Fruit fly (Drosophila melanogaster): ENCODE data around the gene rdgA.
A peak's percentile ranks its signal among the peaks of the same experiment; 100 is the strongest.

rdgA gene

DNA sequence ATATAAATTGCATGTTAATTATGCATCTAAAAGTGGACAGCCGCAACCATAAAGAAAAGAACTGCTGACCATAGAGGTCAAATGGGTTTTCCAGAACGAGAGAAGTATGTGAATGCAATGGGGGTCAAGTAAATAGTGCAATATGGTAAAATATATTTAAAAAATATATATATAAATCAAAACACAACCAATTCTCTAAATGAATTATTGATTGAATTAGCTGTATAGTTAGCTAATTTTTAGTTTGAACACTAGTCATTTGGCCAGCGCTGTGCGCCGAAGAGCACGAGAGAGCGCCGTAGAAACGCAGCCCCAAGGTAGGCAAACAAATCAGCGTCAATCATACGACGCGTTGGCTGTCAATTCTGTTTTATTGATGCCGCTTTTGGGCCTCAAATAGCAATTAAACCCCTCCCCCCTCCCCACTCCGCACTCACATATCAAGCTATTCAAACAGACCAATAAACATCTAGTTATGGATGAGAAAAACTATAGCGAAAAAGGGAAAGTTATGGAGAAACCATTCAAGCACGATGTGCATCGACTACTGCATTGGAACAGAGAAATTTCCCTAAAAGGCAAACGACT lies 27.8 kb upstream of the rdgA start (continued):
- no peak for TF ChIP-seq CG42726 (GFP tag; IDR thresholded peaks at IDR 0.05; ENCODE audit: partially characterized antibody)
- peak; percentile 86 for TF ChIP-seq Dbx (GFP tag; IDR thresholded peaks at IDR 0.05)
- TF ChIP-seq CG1602 (GFP tag; optimal IDR thresholded peaks at IDR 0.05): peak; percentile 69
- TF ChIP-seq gt (GFP tag; IDR thresholded peaks at IDR 0.05): peak; percentile 52; the same call in 1 of the 2 replicates
- no peak for TF ChIP-seq Dip2 (GFP tag; IDR thresholded peaks at IDR 0.05)
- no peak for TF ChIP-seq zen2 (GFP tag; IDR thresholded peaks at IDR 0.05; ENCODE audit: partially characterized antibody)
- TF ChIP-seq Ets65A (GFP tag): no peak
- peak; percentile 64 for TF ChIP-seq CG4360 (GFP tag; IDR thresholded peaks at IDR 0.05)
- TF ChIP-seq BEAF-32 (GFP tag; optimal IDR thresholded peaks at IDR 0.05): no peak
- TF ChIP-seq CG7372 (GFP tag; IDR thresholded peaks at IDR 0.05): peak; percentile 79
- no peak for TF ChIP-seq CG12236 (GFP tag; optimal IDR thresholded peaks at IDR 0.05)
- no peak for TF ChIP-seq CG14965 (GFP tag; optimal IDR thresholded peaks at IDR 0.05; ENCODE audit: borderline replicate concordance)
- peak; percentile 79 for TF ChIP-seq Oaz (GFP tag; IDR thresholded peaks at IDR 0.05)
- TF ChIP-seq CG9215 (GFP tag; IDR thresholded peaks at IDR 0.05): peak; percentile 68
- peak; percentile 22 for TF ChIP-seq CG2116 (GFP tag; optimal IDR thresholded peaks at IDR 0.05)
- TF ChIP-seq CG12155 (GFP tag; optimal IDR thresholded peaks at IDR 0.05): peak; percentile 62
- peak; percentile 89 for TF ChIP-seq Rfx (GFP tag; IDR thresholded peaks at IDR 0.05)
- peak; percentile 72 for TF ChIP-seq CG2202 (tag; optimal IDR thresholded peaks at IDR 0.05)
- TF ChIP-seq CG7556 (GFP tag; optimal IDR thresholded peaks at IDR 0.05): peak; percentile 83
- no peak for TF ChIP-seq CG3995 (GFP tag; optimal IDR thresholded peaks at IDR 0.05)
- peak; percentile 72 for TF ChIP-seq ind (GFP tag; optimal IDR thresholded peaks at IDR 0.05)
- TF ChIP-seq Hr39 (optimal IDR thresholded peaks at IDR 0.05): no peak
- peak; percentile 83 for TF ChIP-seq tgo (GFP tag; IDR thresholded peaks at IDR 0.05)
- peak in 1 of 2 experiments; percentile 87 for TF ChIP-seq Hr51 (GFP tag; optimal IDR thresholded peaks at IDR 0.05)
- peak in 1 of 3 experiments; percentile 10 for TF ChIP-seq Stat92E (GFP tag; optimal IDR thresholded peaks at IDR 0.05)
- no peak for TF ChIP-seq Doc2 (GFP tag; IDR thresholded peaks at IDR 0.05)
- TF ChIP-seq Dll (GFP tag; IDR thresholded peaks at IDR 0.05; ENCODE audit: partially characterized antibody): no peak
- peak; percentile 56 for TF ChIP-seq CG6765 (GFP tag; optimal IDR thresholded peaks at IDR 0.05)
- peak; percentile 56 for TF ChIP-seq Adf1 (GFP tag; IDR thresholded peaks at IDR 0.05)
- TF ChIP-seq GATAe (GFP tag; conservative IDR thresholded peaks at IDR 0.05): peak; percentile 39; the same call in 1 of the 2 replicates
- no peak for TF ChIP-seq ftz-f1 (GFP tag; optimal IDR thresholded peaks at IDR 0.05)
- no peak for TF ChIP-seq ash1 (GFP tag; optimal IDR thresholded peaks at IDR 0.05)
- peak; percentile 85 for TF ChIP-seq ara (GFP tag; IDR thresholded peaks at IDR 0.05)
- no peak for TF ChIP-seq gro (GFP tag; optimal IDR thresholded peaks at IDR 0.05)
- no peak for TF ChIP-seq zf30C (GFP tag; optimal IDR thresholded peaks at IDR 0.05)
- TF ChIP-seq Hey (tag; optimal IDR thresholded peaks at IDR 0.05): no peak
- TF ChIP-seq sc (optimal IDR thresholded peaks at IDR 0.05): no peak
- TF ChIP-seq sc (GFP tag; optimal IDR thresholded peaks at IDR 0.05): peak; percentile 78
- no peak for TF ChIP-seq Mes4 (GFP tag; optimal IDR thresholded peaks at IDR 0.05)
- TF ChIP-seq CG4730 (GFP tag; IDR thresholded peaks at IDR 0.05): peak; percentile 77; the same call in 1 of the 2 replicates
- peak; percentile 87 for TF ChIP-seq Optix (GFP tag; IDR thresholded peaks at IDR 0.05)
- peak; percentile 77 for TF ChIP-seq croc (GFP tag; conservative IDR thresholded peaks at IDR 0.05)
- peak; percentile 27 for TF ChIP-seq CG4328 (GFP tag; optimal IDR thresholded peaks at IDR 0.05)
- TF ChIP-seq Fer3 (tag; optimal IDR thresholded peaks at IDR 0.05): peak; percentile 81
- TF ChIP-seq pan (optimal IDR thresholded peaks at IDR 0.05): no peak
- TF ChIP-seq pan (GFP tag; optimal IDR thresholded peaks at IDR 0.05 in 1 of 2, IDR thresholded peaks at IDR 0.05 in 1 of 2): peak in 1 of 2 experiments; percentile 91
- peak; percentile 84 for TF ChIP-seq CG10959 (GFP tag; IDR thresholded peaks at IDR 0.05)
- no peak for TF ChIP-seq CG4617 (GFP tag; optimal IDR thresholded peaks at IDR 0.05; ENCODE audit: borderline replicate concordance)
- TF ChIP-seq sens-2 (GFP tag; IDR thresholded peaks at IDR 0.05): 0 out of 2 replicates have a peak, but pooled peaks have one; percentile 67
- TF ChIP-seq HHEX (GFP tag; optimal IDR thresholded peaks at IDR 0.05): peak; percentile 82
- TF ChIP-seq wdn (GFP tag; IDR thresholded peaks at IDR 0.05): peak; percentile 77

Data from whole organism, embryonic.